Worm (Caenorhabditis elegans) whole organism, L2 larva: ENCODE measurements around the gene F49E11.2.

Source experiments
- ZK546.5 ChIP-seq: sonication (generic microtip); optimal IDR thresholded peaks from 2 replicates; lab custom pipeline; 2017; ENCODE audit warnings: missing biosample characterization, missing genetic modification characterization
- ceh-82 ChIP-seq: fragments of 150-350 bp; optimal IDR thresholded peaks from 2 replicates; lab custom pipeline; 2014; ENCODE audit warnings: missing biosample characterization, missing genetic modification characterization
- elt-3 ChIP-seq: sonication (generic microtip); optimal IDR thresholded peaks from 2 replicates; lab custom pipeline; 2017; ENCODE audit warnings: missing biosample characterization, missing genetic modification characterization
- lin-13 ChIP-seq: fragments of 150-350 bp; optimal IDR thresholded peaks from 2 replicates; lab custom pipeline; 2014; ENCODE audit warnings: missing biosample characterization, missing genetic modification reagents, missing genetic modification characterization
- mab-5 ChIP-seq: fragments of 150-350 bp; optimal IDR thresholded peaks from 2 replicates; lab custom pipeline; 2014; ENCODE audit warnings: missing biosample characterization, missing genetic modification characterization
- nhr-12 ChIP-seq: fragments of 150-350 bp; optimal IDR thresholded peaks from 2 replicates; lab custom pipeline; 2014; ENCODE audit warnings: missing biosample characterization, missing genetic modification characterization
- nhr-23 ChIP-seq: fragments of 150-350 bp; optimal IDR thresholded peaks from 2 replicates; lab custom pipeline; 2014; ENCODE audit warnings: missing biosample characterization, missing genetic modification reagents, missing genetic modification characterization
- nhr-237 ChIP-seq: fragments of 150-350 bp; optimal IDR thresholded peaks from 2 replicates; lab custom pipeline; 2014; ENCODE audit warnings: missing biosample characterization, missing genetic modification characterization
- snpc-4 ChIP-seq: fragments of 150-350 bp; optimal IDR thresholded peaks from 2 replicates; lab custom pipeline; 2014; ENCODE audit warnings: missing biosample characterization, missing genetic modification characterization
- unc-62 ChIP-seq: fragments of 150-350 bp; optimal IDR thresholded peaks from 2 replicates; lab custom pipeline; 2014; ENCODE audit warnings: missing biosample characterization, missing genetic modification reagents, missing genetic modification characterization
- zag-1 ChIP-seq: fragments of 150-350 bp; optimal IDR thresholded peaks from 2 replicates; lab custom pipeline; 2014; ENCODE audit warnings: missing biosample characterization, missing genetic modification characterization

DNA sequence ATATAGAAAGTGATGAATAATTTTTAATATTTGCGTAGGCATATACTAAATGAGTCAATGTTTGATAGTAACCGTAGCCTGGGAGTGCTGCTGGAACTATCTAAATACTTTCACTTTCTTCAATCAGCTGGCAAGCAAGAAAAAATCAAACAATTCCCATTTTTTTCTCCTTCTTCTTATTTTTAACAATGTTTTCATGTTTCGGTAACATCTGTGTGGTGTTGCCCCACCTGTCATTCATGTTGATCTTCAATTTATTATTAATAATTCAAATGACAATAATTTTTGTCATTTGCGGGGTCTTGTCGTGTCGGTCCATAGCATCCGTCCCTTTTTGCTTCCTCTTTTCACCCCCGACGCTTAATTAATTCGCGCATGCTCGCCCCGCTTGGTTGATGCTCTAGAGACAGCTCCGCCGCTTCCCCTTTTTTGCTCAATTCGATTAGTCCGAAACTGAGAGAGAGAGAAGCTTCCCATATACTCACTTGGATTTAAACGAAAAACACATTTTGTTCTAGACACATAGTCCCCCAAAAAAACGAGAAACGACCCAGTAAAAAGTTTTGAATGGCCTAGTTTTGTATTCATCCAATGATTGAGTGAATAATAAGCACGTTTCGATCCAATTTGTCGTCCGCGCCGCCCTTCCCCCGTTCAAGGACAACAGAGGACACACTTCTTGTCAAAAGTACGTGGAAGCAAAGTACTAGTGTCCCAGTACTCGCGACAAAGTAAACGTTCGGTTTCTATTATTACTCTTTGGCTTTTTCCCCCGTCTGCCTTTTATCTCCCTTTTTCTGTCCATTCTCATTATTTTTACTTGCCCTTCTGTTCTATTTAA lies 10.8 kb downstream of the F49E11.2 start:
- TF ChIP-seq nhr-23 (tag; lab: Kevin White, UChicago) (no peak), unc-62 (no peak), zag-1 (no peak), elt-3 (no peak), snpc-4 (no peak), nhr-237 (tag; lab: Kevin White, UChicago) (no peak), ceh-82 (tag; lab: Kevin White, UChicago) (no peak), lin-13 (no peak), mab-5 (tag; lab: Kevin White, UChicago) (no peak), nhr-12 (tag; lab: Kevin White, UChicago) (no peak), ZK546.5 (tag; lab: Kevin White, UChicago) (no peak)
